Worm (Caenorhabditis elegans): Measurements from ENCODE around the gene ZK867.2.

Gene ZK867.2

DNA sequence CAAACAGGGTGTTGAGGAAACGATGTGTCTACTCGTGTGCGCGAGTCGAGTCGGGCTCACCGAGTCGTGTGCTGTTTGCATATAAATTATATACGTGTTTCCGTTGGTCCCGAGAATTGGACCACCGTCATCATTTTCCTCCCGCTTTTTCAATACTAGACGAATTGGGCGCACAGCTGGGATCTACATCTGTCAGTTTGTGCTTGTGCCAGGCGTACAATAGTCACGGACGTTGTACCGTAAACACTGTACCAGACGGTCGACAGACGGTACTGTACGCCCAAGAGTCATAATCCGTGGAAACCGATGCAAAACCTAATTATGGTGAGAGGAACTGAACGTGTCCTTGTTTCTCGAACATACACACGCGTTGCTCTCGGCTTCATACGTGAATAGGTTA lies 2.6 kb downstream of the ZK867.2 start:
- no peak for TF ChIP-seq unc-62 (GFP tag; optimal IDR thresholded peaks at IDR 0.05)

DNA sequence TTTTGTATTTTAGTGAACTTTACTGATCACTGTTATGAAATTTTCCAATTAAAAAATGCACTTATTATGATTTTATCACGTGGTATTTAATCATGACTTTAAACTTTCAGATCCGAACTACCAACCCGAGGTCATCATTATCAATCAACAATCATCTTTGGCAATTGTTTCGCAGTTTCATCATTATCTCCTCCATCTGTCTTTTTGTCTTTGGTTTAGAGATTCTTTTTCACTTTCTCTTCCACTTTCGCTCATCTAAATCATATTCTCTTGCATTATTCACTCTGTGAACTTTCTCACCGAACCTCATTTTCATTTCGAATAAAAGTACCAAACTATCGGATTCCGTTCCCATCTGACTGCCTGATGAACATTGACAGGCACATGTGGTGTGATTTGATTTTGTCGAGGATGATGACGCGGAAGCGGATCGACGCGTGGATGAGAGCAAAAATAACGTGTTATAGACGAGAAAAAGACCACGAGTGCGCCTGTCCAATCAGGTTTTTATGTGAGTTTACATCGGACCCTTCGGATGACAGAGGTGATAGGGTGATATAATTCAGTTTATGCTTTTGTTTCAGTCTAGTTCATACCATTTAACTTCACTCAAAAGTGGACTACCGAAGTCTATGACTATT lies 4.1 kb downstream of the ZK867.2 start:
- no peak for TF ChIP-seq unc-62 (GFP tag; optimal IDR thresholded peaks at IDR 0.05)

DNA sequence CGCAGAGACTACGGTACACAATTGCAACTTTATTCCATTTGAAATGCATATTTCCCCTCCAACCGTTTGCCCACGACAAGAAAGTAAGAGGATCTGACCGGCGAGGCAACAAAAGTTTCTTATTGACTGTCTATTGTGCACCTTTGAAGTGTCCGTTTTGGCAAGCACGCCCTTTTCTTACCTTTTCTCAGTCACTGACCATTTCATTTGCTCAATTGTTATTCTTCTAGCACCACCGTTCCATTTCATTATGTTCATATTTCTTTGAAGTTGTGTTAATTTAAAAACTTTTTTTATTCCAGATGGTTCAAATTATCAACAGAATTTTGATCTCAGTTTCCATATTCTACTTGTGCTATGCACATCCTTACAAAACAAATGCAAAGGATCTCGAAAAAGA lies 4.9 kb downstream of the ZK867.2 start, which contains the start of gene spp-22:
Gene spp-22, plus strand, starts transcription at position 301 of the 400 bp plus-strand sequence.
- TF ChIP-seq unc-62 (GFP tag; optimal IDR thresholded peaks at IDR 0.05), result no peak

DNA sequence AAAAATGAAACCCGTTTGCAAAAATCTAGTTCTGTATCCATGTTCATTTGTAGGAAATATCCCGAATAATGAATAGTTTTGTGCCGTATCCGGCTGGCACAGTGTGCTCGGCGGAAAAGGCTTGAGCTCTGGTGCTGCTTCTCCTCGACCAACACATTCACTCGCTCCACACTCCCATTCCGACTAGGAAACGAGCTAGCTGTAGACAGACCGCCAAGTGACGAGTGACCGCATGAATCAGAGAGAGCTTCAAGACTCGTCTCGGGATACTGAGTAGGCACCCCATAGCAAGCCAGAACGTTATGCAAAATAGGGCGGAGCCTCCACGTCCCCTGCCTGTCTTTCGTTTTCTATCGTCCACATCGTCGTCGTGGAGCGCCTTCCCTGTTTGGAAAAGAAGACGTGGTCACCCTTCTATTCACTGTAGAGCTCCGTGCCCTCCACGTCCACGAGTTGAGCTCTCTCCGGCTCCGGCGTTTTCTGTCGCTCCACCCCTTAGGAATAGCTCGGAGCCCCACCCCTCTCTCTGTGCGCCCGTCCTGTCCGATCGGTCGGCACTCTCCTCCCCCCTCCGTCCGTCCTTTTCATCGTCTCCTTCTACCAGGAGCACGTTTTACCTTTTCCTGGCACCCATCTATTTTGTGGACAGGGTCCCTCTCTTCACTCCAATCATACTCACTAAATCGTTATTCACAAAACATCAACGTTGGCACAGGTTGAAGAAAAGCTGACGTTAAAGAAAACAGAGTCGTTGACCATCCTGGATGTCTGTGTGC lies 11.4 kb downstream of the ZK867.2 start, which contains the start of gene syd-9:
Gene syd-9, plus strand, starts transcription at position 394 of the 776 bp plus-strand sequence.
- TF ChIP-seq unc-62 (GFP tag; optimal IDR thresholded peaks at IDR 0.05), result no peak

DNA sequence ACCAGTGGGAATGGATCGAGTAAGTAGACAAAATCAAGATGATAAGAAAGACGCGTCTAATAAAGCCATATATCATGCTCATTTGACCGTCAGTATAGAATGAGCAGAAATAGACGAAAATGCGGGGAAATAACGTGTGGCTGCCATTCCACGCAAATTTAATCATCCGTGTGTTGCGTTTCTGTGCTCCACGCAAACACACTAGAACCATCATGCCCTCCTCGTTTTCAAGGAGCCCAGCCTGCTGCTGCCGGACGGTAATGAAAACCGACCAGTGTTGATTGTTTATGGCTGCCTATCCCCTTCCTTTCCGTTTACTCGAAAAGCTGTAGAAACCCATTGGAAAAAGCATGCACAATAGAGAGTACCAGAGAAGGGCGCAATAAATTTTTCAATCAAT lies 13.7 kb downstream of the ZK867.2 start:
- no peak for TF ChIP-seq unc-62 (GFP tag; optimal IDR thresholded peaks at IDR 0.05)

DNA sequence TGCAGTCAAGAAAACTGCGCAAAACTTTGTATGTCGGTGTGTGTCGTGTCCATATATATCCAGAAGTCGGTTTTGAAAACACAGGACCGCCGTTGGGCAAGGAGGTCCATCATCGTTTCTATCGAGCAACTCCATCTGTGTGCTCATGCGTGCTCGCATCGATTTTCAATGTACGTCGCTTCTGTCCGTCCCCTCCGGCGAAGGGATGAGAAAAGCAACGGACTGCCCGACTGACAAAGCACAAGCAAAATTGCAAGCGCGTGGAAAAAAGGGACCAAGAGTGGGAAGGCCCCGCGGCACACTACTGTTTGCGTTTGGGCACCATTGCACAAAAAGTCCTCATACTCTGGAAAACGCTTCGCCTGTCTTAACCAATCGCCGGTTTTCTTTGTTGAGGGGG lies 15.9 kb downstream of the ZK867.2 start:
- TF ChIP-seq unc-62 (GFP tag; optimal IDR thresholded peaks at IDR 0.05), result no peak

DNA sequence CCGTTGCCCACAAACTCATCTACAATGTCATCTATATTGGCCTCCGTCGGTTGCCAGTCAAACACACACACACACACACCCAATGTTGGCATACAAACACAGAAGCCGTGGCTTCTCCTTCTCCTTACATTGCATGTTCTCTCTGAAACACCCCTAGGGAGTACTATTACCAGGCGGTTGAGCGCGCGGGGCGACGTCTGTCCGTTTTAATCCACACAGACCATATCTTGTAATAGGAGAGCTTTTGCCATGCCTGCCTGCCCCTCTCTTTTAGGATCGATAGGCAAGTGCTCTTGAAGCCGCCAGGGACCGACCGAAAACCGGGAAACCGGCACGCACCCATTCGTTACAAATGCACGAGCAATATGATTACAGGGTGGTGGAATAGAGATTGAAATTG lies 18.0 kb downstream of the ZK867.2 start:
- no peak for TF ChIP-seq unc-62 (GFP tag; optimal IDR thresholded peaks at IDR 0.05)

DNA sequence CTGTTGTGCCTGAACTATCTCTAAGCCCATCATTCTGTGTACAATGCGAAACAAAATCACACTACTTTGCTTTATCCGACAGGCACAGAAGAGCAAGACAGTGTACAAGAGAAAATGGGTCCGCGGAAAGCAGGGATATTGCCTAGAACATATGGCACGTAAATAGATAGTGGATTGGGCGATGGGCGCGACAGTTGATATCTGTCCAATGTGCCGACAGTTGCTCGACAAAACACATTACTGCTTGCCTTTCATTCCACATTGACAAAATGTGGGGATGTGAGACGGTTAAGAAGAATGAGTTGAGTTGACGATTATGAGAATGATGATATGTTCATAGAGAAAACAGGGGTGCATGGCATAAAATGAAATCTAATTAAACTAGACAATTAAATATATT lies 18.5 kb downstream of the ZK867.2 start:
- no peak for TF ChIP-seq unc-62 (GFP tag; optimal IDR thresholded peaks at IDR 0.05)

DNA sequence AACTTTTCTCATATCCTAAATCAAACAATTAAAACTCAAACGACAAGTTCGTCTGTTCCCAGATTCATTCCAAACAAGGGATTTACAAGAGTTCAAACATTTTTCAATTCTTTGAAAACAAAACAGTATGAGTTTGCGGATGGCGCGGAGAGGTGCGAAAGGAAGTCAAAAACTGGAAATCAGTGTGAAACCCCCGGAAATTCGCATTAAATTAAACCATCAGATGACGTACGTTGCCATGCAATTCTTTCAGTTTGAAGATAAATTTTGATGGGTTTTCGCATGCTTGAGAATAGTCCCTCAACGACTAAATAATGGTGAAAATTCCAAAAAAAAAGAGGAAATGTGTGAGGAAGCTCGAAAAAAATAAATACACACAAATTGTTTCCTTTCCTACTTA lies 22.8 kb downstream of the ZK867.2 start:
- TF ChIP-seq unc-62 (GFP tag; optimal IDR thresholded peaks at IDR 0.05), result no peak

DNA sequence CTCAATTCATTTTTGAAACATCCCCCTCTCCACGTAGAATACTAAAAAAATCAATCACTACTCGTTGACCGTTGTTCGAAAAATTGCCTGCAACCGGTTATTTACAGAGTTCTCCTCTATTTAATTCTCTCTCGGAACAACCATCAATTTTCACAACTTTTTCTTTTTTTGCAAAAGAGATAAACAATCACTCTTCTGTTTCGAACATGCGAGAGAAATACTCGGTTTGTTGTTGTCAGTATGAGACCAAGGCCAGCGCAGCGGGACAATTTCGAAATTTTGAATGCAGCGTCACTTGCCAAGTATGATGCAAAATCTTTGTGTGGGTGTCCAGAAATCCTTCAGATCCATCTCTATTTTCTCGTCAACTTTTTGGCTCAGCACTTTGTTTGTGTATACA lies 23.8 kb downstream of the ZK867.2 start:
- no peak for TF ChIP-seq unc-62 (GFP tag; optimal IDR thresholded peaks at IDR 0.05)

DNA sequence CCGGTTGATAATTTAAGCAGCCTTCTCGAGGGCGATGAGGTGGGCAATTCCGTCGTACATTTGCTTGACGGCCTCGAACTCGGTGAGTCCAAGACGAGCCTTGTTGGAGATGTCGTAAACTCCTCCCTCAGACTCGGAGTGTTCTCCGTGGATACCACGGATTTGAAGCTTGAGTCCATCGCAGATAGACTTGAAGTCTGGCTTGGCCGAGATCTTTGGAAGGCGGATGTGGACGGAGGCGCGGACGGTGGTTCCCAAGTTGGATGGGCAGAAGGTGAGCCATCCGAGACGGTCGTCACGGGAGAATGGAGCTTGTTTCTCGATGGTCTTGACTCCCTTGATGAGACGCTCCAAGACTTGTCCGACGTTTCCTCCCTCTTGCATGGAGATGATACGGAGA lies 24.4 kb downstream of the ZK867.2 start:
- TF ChIP-seq unc-62 (GFP tag; optimal IDR thresholded peaks at IDR 0.05), result no peak

DNA sequence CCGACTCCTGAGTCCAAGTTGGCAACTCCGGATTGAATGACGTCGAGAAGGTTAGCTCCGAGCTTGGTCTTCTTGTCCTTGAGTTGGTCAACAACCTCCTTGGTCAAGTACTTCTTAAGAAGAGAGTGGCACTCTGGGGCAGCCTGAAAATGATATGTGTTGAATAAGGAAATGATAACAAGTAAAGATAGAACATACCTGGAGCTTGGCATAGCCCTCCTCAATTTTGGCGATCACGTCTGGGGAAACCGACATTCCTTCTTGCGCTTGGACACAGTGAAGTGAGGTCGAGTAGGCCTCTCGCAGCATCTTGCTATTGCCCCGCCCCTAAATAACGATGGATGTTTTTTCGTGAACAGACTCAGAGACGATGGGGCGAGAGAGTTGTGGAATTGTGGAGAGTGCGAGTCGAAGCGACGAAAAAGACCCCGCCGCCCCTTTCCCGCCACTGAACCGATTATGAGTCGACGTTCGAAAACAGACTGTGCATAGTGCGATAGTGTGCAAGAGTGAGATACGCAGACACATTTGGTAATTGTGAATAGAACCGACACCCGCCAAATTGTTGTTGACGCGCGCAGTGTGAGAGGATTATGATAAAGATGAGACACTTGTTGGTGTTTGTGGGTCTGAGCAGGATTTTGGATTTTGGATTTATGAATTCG lies 25.8 kb downstream of the ZK867.2 start:
- TF ChIP-seq unc-62 (GFP tag; optimal IDR thresholded peaks at IDR 0.05), result no peak

DNA sequence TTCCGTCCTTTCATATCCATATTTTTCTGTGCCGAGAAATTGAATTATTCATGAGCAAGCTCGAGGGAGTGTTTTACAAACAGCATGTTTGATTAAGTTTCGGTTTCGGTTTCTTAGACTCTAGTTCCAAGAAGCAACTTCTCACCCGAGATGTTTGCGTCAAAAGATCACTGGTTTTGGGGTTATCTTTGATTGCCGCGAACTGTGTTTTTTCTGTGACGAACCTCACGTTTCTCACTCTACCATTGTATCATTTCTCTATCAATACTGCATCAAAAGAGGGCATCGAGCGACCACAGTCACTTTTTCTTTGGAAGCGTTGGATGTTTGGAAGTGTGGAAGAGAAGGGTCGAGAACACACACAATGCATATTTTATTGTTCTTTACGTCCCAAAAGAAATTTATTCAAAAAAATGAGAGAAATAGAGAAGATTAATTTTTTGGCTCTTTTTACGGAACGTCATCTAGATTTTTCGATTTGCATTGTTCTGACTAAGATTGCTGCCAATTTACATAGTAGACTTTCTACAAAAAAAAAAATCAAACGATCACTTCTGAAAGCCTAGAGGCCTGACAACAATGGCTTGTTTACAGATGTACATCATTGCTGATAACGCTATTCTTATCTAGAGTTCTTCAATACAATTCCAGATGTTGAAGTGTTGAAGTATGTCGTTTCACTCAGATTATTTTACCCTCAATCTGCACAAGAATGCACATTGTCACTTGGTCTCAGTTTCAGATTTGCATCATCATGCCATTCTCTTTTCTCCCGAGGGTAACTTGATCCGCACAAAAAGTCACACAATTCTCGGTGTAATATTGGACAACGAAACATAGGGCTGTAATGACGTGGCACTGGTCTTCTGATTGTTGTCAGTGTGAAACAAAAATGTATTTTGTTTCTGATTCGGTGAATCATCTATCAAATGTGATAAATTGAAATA lies 26.9 kb downstream of the ZK867.2 start:
- no peak for TF ChIP-seq unc-62 (GFP tag; optimal IDR thresholded peaks at IDR 0.05)

DNA sequence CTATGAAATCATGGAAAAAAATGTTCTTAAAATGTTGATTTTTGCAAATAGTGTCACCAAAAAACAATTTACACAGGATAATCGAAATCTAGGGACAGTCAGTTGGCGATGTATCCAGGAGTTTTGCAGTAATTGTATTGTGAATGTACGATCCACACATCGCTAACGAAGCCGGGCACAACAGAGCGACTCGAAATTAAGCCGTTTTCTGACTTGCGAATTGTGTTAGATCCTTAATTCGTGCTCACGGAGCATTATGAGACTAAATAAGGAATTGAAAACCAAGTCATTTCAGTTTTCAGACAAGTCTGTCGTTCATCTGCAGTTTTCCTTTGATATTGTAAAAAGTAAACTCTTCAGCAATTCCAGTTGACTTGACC lies 27.5 kb downstream of the ZK867.2 start:
- TF ChIP-seq unc-62 (GFP tag; optimal IDR thresholded peaks at IDR 0.05), result no peak

DNA sequence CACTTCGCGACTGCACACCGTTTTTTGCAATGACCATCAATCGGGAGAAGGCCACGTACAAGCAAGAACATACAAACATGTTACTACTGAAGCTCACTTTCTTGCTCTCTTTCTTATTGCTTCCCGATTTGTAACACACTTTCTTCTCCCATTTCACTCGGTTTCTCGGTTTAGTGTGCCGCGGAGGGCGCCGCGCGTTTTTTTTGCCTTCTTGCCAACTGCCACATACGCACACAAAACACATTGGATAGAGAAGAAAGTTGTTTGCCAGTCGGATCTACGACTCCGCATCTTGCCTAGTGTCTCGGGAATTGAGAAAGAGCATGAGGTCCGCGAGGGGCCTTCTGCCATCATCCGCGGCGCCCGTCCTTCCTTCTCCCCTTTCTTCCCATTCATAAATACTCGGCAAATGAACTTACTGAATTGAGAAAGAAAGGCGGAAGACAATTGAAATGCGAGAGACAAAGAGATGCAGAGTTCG lies 28.2 kb downstream of the ZK867.2 start:
- TF ChIP-seq unc-62 (GFP tag; optimal IDR thresholded peaks at IDR 0.05), result no peak

DNA sequence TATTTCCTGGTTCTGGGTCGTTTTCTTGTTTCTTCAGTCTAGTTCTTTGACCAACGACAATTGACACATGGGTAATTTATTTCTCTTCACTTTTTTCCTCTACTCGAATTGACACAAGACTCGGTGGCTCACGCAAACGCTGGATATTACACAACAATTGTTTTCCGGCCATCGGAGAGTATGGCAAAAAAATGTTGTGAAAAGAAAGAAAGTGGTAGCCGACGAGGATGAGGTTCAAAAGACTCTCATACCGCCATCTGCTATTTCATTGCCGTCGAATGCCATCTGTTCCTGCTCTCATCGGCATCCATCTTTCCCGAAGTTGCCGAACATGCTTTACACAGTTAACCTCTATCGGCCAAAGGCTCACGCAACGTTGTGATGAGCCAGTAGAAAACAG lies 30.2 kb downstream of the ZK867.2 start:
- TF ChIP-seq unc-62 (GFP tag; optimal IDR thresholded peaks at IDR 0.05), result no peak
